Worm (Caenorhabditis elegans) whole organism, L4 larva: ENCODE results near the gene npp-5.

ENCODE experiments used
- F10B5.3 ChIP-seq: sonication (generic microtip); optimal IDR thresholded peaks from 2 replicates; lab custom pipeline; 2016; ENCODE audit warnings: mild to moderate bottlenecking, missing genetic modification characterization, missing compliant biosample characterization
- F26F4.8 ChIP-seq: fragments of 200-800 bp; sonication (Bioruptor generic); conservative IDR thresholded peaks from 2 replicates; pipeline ENCODE4 v1.3.6; 2022; ENCODE audit warnings: missing genetic modification characterization, missing compliant biosample characterization
- R02D3.7 ChIP-seq: fragments of 150-350 bp; sonication (generic microtip); optimal IDR thresholded peaks from 3 replicates; lab custom pipeline; 2014; ENCODE audit warnings: missing biosample characterization, missing genetic modification characterization
- Y75B8A.6 ChIP-seq: fragments of 200-800 bp; sonication (Bioruptor generic); IDR thresholded peaks from 2 replicates; pipeline ENCODE4 v1.3.6; 2022; ENCODE audit warnings: missing genetic modification reagents, missing genetic modification characterization, missing compliant biosample characterization
- aha-1 ChIP-seq: fragments of 150-350 bp; peaks from one replicate; lab custom pipeline; 2014; ENCODE audit warnings: missing biosample characterization, missing genetic modification characterization
- aly-2 ChIP-seq: sonication (generic microtip); optimal IDR thresholded peaks from 2 replicates; lab custom pipeline; 2018; ENCODE audit warnings: missing biosample characterization, missing genetic modification characterization
- ceh-82 ChIP-seq: sonication (generic microtip); optimal IDR thresholded peaks from 2 replicates; lab custom pipeline; 2017; ENCODE audit warnings: missing biosample characterization, missing genetic modification characterization
- ces-1 ChIP-seq: fragments of 150-350 bp; sonication (generic microtip); optimal IDR thresholded peaks from 4 replicates; lab custom pipeline; 2014; ENCODE audit warnings: missing biosample characterization, missing genetic modification reagents, missing genetic modification characterization
- ctbp-1 ChIP-seq: fragments of 200-800 bp; sonication (Bioruptor generic); IDR thresholded peaks from 2 replicates; pipeline ENCODE4 v1.3.6; 2022; ENCODE audit warnings: missing genetic modification reagents, missing genetic modification characterization, missing compliant biosample characterization
- daf-8 ChIP-seq: fragments of 200-800 bp; sonication (Bioruptor generic); IDR thresholded peaks from 2 replicates; pipeline ENCODE4 v1.3.6; 2022; ENCODE audit warnings: missing genetic modification characterization, missing compliant biosample characterization
- dpl-1 ChIP-seq: fragments of 150-350 bp; optimal IDR thresholded peaks from 2 replicates; lab custom pipeline; 2014; ENCODE audit warnings: missing biosample characterization, missing genetic modification reagents, missing genetic modification characterization
- fos-1 ChIP-seq: fragments of 150-350 bp; optimal IDR thresholded peaks from 2 replicates; lab custom pipeline; 2014; ENCODE audit warnings: missing biosample characterization, missing genetic modification characterization
- gei-8 ChIP-seq: fragments of 200-800 bp; sonication (Bioruptor generic); optimal IDR thresholded peaks from 2 replicates; lab custom pipeline; 2018; ENCODE audit warnings: mild to moderate bottlenecking, missing genetic modification characterization, missing compliant biosample characterization
- hlh-30 ChIP-seq: sonication (generic microtip); optimal IDR thresholded peaks from 2 replicates; lab custom pipeline; 2017; ENCODE audit warnings: antibody characterized with exemption, mild to moderate bottlenecking, missing genetic modification characterization, missing compliant biosample characterization; ENCODE audit not compliant: insufficient read depth
- lim-7 ChIP-seq: fragments of 200-800 bp; sonication (Bioruptor generic); IDR thresholded peaks from 2 replicates; pipeline ENCODE4 v1.3.6; 2022; ENCODE audit warnings: missing genetic modification characterization, missing compliant biosample characterization
- lin-29 ChIP-seq: fragments of 200-800 bp; sonication (Bioruptor generic); IDR thresholded peaks from 2 replicates; pipeline ENCODE4 v1.3.6; 2022; ENCODE audit warnings: missing genetic modification reagents, missing genetic modification characterization, missing compliant biosample characterization
- lin-38 ChIP-seq: fragments of 200-800 bp; sonication (Bioruptor generic); IDR thresholded peaks from 2 replicates; pipeline ENCODE4 v1.3.6; 2022; ENCODE audit warnings: missing genetic modification reagents, missing genetic modification characterization, missing compliant biosample characterization
- lin-39 ChIP-seq: fragments of 150-350 bp; optimal IDR thresholded peaks from 2 replicates; lab custom pipeline; 2014; ENCODE audit warnings: missing biosample characterization, missing genetic modification reagents, missing genetic modification characterization
- lsy-2 ChIP-seq, 2 experiments: fragments of 150-350 bp in 1 of 2; sonication (generic microtip) in 1 of 2; optimal IDR thresholded peaks; 2 replicates each; lab custom pipeline; 2014 to 2017; ENCODE audit warnings: missing biosample characterization in 2 of 2, missing genetic modification characterization in 2 of 2
- mdl-1 ChIP-seq, 2 experiments: fragments of 150-350 bp in 1 of 2; sonication (generic microtip) in 1 of 2; optimal IDR thresholded peaks; 2 replicates each; lab custom pipeline; 2014 to 2017; ENCODE audit warnings: missing biosample characterization in 2 of 2, missing genetic modification characterization in 2 of 2
- mes-2 ChIP-seq: sonication (generic microtip); optimal IDR thresholded peaks from 2 replicates; lab custom pipeline; 2016; ENCODE audit warnings: missing genotype, mild to moderate bottlenecking, missing genetic modification characterization, missing compliant biosample characterization; ENCODE audit not compliant: poor library complexity, severe bottlenecking
- mxl-3 ChIP-seq: fragments of 200-800 bp; sonication (Bioruptor generic); optimal IDR thresholded peaks from 2 replicates; lab custom pipeline; 2018; ENCODE audit warnings: mild to moderate bottlenecking, missing genetic modification characterization, missing compliant biosample characterization
- nhr-102 ChIP-seq: sonication (generic microtip); optimal IDR thresholded peaks from 2 replicates; lab custom pipeline; 2016; ENCODE audit warnings: mild to moderate bottlenecking, missing genetic modification characterization, moderate library complexity, missing compliant biosample characterization
- nhr-28 ChIP-seq: fragments of 150-350 bp; optimal IDR thresholded peaks from 2 replicates; lab custom pipeline; 2014; ENCODE audit warnings: missing biosample characterization, missing genetic modification characterization
- nhr-41 ChIP-seq: fragments of 200-800 bp; sonication (Bioruptor generic); IDR thresholded peaks from 2 replicates; pipeline ENCODE4 v1.3.6; 2022; ENCODE audit warnings: missing genetic modification reagents, missing genetic modification characterization, missing compliant biosample characterization
- nhr-48 ChIP-seq: sonication (generic microtip); optimal IDR thresholded peaks from 2 replicates; lab custom pipeline; 2016; ENCODE audit warnings: mild to moderate bottlenecking, missing genetic modification characterization, missing compliant biosample characterization
- nhr-6 ChIP-seq: fragments of 150-350 bp; optimal IDR thresholded peaks from 2 replicates; lab custom pipeline; 2014; ENCODE audit warnings: missing biosample characterization, missing genetic modification characterization
- nhr-76 ChIP-seq: fragments of 150-350 bp; optimal IDR thresholded peaks from 2 replicates; lab custom pipeline; 2014; ENCODE audit warnings: missing biosample characterization, missing genetic modification characterization
- nhr-77 ChIP-seq: fragments of 150-350 bp; optimal IDR thresholded peaks from 2 replicates; lab custom pipeline; 2014; ENCODE audit warnings: missing biosample characterization, missing genetic modification characterization
- pha-4 ChIP-seq, 2 experiments: fragments of 150-350 bp in 1 of 2; fragments of 200-800 bp in 1 of 2; sonication (Bioruptor generic) in 1 of 2; IDR thresholded peaks in 1 of 2; optimal IDR thresholded peaks in 1 of 2; 2 replicates each; pipeline versions ENCODE4 v1.3.6 to Lab custom; 2014 to 2022; ENCODE audit warnings: missing genetic modification characterization in 2 of 2, missing genetic modification reagents in 2 of 2, missing biosample characterization in 1 of 2, missing compliant biosample characterization in 1 of 2
- saeg-2 ChIP-seq: fragments of 200-800 bp; sonication (Bioruptor generic); IDR thresholded peaks from 2 replicates; pipeline ENCODE4 v1.3.6; 2022; ENCODE audit warnings: missing genetic modification reagents, missing genetic modification characterization, missing compliant biosample characterization
- set-16 ChIP-seq: fragments of 200-800 bp; sonication (Bioruptor generic); IDR thresholded peaks from 2 replicates; pipeline ENCODE4 v1.3.6; 2022; ENCODE audit warnings: missing genetic modification reagents, missing genetic modification characterization, missing compliant biosample characterization
- snpc-1.2 ChIP-seq: fragments of 200-800 bp; sonication (Bioruptor generic); IDR thresholded peaks from 2 replicates; pipeline ENCODE4 v1.3.6; 2022; ENCODE audit warnings: missing genetic modification reagents, missing genetic modification characterization, missing compliant biosample characterization
- tra-1 ChIP-seq: fragments of 200-800 bp; sonication (Bioruptor generic); IDR thresholded peaks from 2 replicates; pipeline ENCODE4 v1.3.6; 2022; ENCODE audit warnings: missing genetic modification reagents, missing genetic modification characterization, missing compliant biosample characterization
- unc-130 ChIP-seq: sonication (generic microtip); optimal IDR thresholded peaks from 2 replicates; lab custom pipeline; 2016; ENCODE audit warnings: missing genetic modification reagents, missing genetic modification characterization, missing compliant biosample characterization
- zfp-3 ChIP-seq: fragments of 200-800 bp; sonication (Bioruptor generic); conservative IDR thresholded peaks from 2 replicates; pipeline ENCODE4 v1.3.6; 2022; ENCODE audit warnings: missing genetic modification reagents, missing genetic modification characterization, missing compliant biosample characterization

Gene npp-5

DNA sequence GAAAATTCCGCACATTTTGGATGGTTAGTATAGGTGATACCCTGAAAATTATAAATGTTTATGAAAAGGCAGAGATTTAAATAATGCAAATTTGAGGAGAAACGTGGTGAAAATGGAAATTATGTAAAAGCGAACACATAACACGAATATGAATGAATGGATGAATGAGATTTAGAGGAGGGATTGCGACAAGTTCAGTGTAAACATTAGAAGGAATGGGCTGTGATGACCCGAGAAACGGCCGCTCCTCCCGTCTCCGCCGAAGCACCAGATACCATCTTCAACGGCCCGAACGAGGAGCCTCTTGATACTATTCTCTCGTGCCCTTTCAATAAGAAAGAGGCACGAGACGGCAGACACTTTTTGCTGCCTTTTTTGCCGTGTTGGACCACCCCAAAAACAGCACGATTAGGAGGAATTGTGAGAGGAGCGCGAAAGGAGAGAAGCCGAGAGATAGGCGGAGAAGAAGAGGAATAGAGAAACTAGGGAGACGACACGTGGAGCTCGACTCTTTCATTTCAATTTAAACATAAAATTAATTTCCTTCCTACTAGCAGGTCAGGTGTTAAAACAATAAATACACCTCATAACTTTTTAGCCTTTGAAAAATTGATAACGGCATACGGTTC, 4.1 kb downstream of the npp-5 start, which contains the start of gene gfat-1:
Gene gfat-1 (minus strand): TSS at position 51 of the 629 bp plus-strand sequence.
- TF ChIP-seq aly-2 (tag; lab: Kevin White, UChicago): no peak
- no peak for TF ChIP-seq saeg-2 (GFP tag; lab: Robert Waterston, UW)
- TF ChIP-seq ces-1: no peak
- no peak for TF ChIP-seq fos-1 (tag; lab: Kevin White, UChicago)
- no peak for TF ChIP-seq tra-1
- TF ChIP-seq unc-130 (GFP tag; lab: Kevin White, UChicago): no peak
- TF ChIP-seq F10B5.3 (tag; lab: Kevin White, UChicago): no peak
- TF ChIP-seq nhr-48 (tag; lab: Kevin White, UChicago): no peak
- TF ChIP-seq lim-7 (GFP tag; lab: Robert Waterston, UW): 0 out of 2 replicates have a peak, but pooled peaks have one; percentile 8
- no peak for TF ChIP-seq nhr-102 (tag; lab: Kevin White, UChicago)
- no peak for TF ChIP-seq R02D3.7 (tag; lab: Kevin White, UChicago)
- no peak for TF ChIP-seq nhr-41 (GFP tag; lab: Robert Waterston, UW)
- TF ChIP-seq daf-8: no peak
- TF ChIP-seq lsy-2 (tag; optimal IDR thresholded peaks at IDR 0.05; lab: Kevin White, UChicago): peak in 1 of 2 experiments; percentile 17
- peak; percentile 43 for TF ChIP-seq mes-2 (tag; lab: Kevin White, UChicago)
- TF ChIP-seq F26F4.8 (GFP tag; lab: Robert Waterston, UW): no peak
- TF ChIP-seq ctbp-1 (GFP tag; lab: Robert Waterston, UW): 0 out of 2 replicates have a peak, but pooled peaks have one; percentile 34
- no peak for TF ChIP-seq ceh-82 (tag; lab: Kevin White, UChicago)
- no peak for TF ChIP-seq nhr-77 (tag; lab: Kevin White, UChicago)
- no peak for TF ChIP-seq lin-39
- no peak for TF ChIP-seq gei-8
- TF ChIP-seq mxl-3 (GFP tag; lab: Kevin White, UChicago): no peak
- TF ChIP-seq dpl-1 (GFP tag; lab: Kevin White, UChicago): peak; percentile 9
- TF ChIP-seq lin-38 (GFP tag; lab: Robert Waterston, UW): peak; percentile 16; the same call in 1 of the 2 replicates
- TF ChIP-seq pha-4 (GFP tag; IDR thresholded peaks at IDR 0.05; lab: Robert Waterston, UW): no peak
- TF ChIP-seq pha-4 (tag; optimal IDR thresholded peaks at IDR 0.05; lab: Kevin White, UChicago): no peak
- TF ChIP-seq nhr-28 (tag; lab: Kevin White, UChicago): no peak
- peak; percentile 57 for TF ChIP-seq hlh-30 (tag; lab: Kevin White, UChicago)
- peak; percentile 21 for TF ChIP-seq nhr-6 (tag; lab: Kevin White, UChicago)
- TF ChIP-seq set-16 (GFP tag; lab: Robert Waterston, UW): peak; percentile 32
- peak; percentile 37 to 89 for TF ChIP-seq mdl-1 (tag; optimal IDR thresholded peaks at IDR 0.05; lab: Kevin White, UChicago)
- no peak for TF ChIP-seq nhr-76 (tag; lab: Kevin White, UChicago)
- no peak for TF ChIP-seq zfp-3

DNA sequence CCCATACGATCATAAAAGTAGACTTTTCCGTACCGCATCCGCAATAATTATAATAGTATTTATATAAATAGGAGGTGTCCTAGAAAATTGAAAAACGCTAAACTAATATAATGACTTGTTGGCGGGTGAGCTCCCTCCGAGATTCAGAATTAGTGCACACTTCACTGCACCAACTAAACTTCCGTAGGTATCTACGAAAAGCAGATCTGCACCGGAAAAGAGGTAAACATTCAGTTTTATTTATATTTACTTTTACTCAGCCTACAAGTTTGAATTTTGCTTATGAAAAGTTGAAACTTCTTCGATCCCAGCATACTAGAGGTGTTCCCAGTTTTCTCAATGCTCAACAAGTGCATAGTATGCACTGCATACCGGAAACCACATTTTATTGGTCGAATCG, 7.6 kb downstream of the npp-5 start, which contains the start of gene F07A11.1:
Gene F07A11.1 (minus strand): TSS at position 101 of the 400 bp plus-strand sequence.
- TF ChIP-seq Y75B8A.6 (GFP tag; lab: Robert Waterston, UW) (no peak), lin-29 (GFP tag; lab: Robert Waterston, UW) (no peak), unc-130 (GFP tag; lab: Kevin White, UChicago) (peak; percentile 10)

DNA sequence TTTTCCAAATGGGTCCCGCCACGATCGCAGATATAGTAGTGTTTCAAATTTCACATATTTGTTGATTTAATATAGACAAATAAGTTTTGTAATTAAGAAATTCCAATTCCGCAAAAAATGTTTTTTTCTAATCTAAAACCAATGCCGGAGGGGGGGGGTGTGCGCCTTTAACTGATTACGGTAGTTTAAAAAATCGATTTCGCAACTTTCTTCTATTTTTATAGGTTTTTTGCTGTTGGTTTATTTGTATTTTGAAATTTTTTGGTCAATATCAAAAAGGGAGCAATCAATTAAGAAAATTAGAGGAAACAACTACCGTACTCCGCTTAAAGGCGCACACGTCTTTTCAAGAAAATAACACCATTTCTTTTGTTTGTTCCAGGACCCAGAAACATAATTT, 8.1 kb downstream of the npp-5 start:
- TF ChIP-seq snpc-1.2 (GFP tag; lab: Robert Waterston, UW) (no peak), aha-1 (tag; lab: Kevin White, UChicago) (peak; percentile 69)
- TF ChIP-seq, all 104 proteins: peak for 1
